Fruit fly (Drosophila melanogaster) whole organism, embryonic: ENCODE results near the gene SK.

Experiments used
- Atf3 ChIP-seq: fragments of 200-800 bp; sonication (Bioruptor generic); optimal IDR thresholded peaks from 3 replicates; lab custom pipeline; 2016; ENCODE audit warnings: missing biosample characterization, missing genetic modification characterization
- Atf6 ChIP-seq: fragments of 200-800 bp; sonication (Bioruptor generic); IDR thresholded peaks from 2 replicates; pipeline ENCODE4 v1.3.6; 2022; ENCODE audit warnings: missing biosample characterization, missing genetic modification characterization
- CG11696 ChIP-seq: fragments of 200-800 bp; sonication (Bioruptor generic); IDR thresholded peaks from 2 replicates; pipeline ENCODE4 v1.3.6; 2022; ENCODE audit warnings: missing biosample characterization, missing genetic modification characterization
- CG12769 ChIP-seq: fragments of 200-800 bp; sonication (Bioruptor generic); optimal IDR thresholded peaks from 2 replicates; lab custom pipeline; 2019; ENCODE audit warnings: missing biosample characterization, mild to moderate bottlenecking, missing genetic modification characterization, moderate library complexity
- CG14965 ChIP-seq: fragments of 200-800 bp; sonication (Bioruptor generic); optimal IDR thresholded peaks from 2 replicates; lab custom pipeline; 2016; ENCODE audit warnings: missing biosample characterization, missing genetic modification characterization, borderline replicate concordance
- CG15479 ChIP-seq: fragments of 200-800 bp; sonication (Bioruptor generic); optimal IDR thresholded peaks from 3 replicates; lab custom pipeline; 2019; ENCODE audit warnings: missing biosample characterization, mild to moderate bottlenecking, missing genetic modification characterization, moderate library complexity
- CG1647 ChIP-seq: fragments of 200-800 bp; sonication (Bioruptor generic); optimal IDR thresholded peaks from 3 replicates; lab custom pipeline; 2016; ENCODE audit warnings: missing biosample characterization, missing genetic modification characterization
- CG1832 ChIP-seq: fragments of 200-800 bp; sonication (Bioruptor generic); optimal IDR thresholded peaks from 2 replicates; lab custom pipeline; 2017; ENCODE audit warnings: missing biosample characterization, mild to moderate bottlenecking, missing genetic modification characterization, inconsistent platforms
- CG3281 ChIP-seq: fragments of 200-800 bp; sonication (Bioruptor generic); optimal IDR thresholded peaks from 3 replicates; lab custom pipeline; 2017; ENCODE audit warnings: missing biosample characterization, mild to moderate bottlenecking, missing genetic modification characterization
- CG34422 ChIP-seq: fragments of 200-800 bp; sonication (Bioruptor generic); IDR thresholded peaks from 3 replicates; pipeline ENCODE4 v1.3.6; 2022; ENCODE audit warnings: missing biosample characterization, missing genetic modification characterization
- CG42726 ChIP-seq: fragments of 200-800 bp; sonication (Bioruptor generic); IDR thresholded peaks from 2 replicates; pipeline ENCODE4 v1.3.6; 2022; ENCODE audit warnings: missing biosample characterization, missing genetic modification characterization; ENCODE audit not compliant: partially characterized antibody
- CG4360 ChIP-seq: fragments of 200-800 bp; sonication (Bioruptor generic); IDR thresholded peaks from 2 replicates; pipeline ENCODE4 v1.3.6; 2022; ENCODE audit warnings: missing biosample characterization, missing genetic modification characterization
- CG4707 ChIP-seq: fragments of 200-800 bp; sonication (Bioruptor generic); optimal IDR thresholded peaks from 2 replicates; lab custom pipeline; 2018; ENCODE audit warnings: missing biosample characterization, mild to moderate bottlenecking, missing genetic modification characterization, moderate library complexity
- CG4730 ChIP-seq: fragments of 200-800 bp; sonication (Bioruptor generic); IDR thresholded peaks from 2 replicates; pipeline ENCODE4 v1.3.6; 2022; ENCODE audit warnings: missing biosample characterization, missing genetic modification characterization
- CG6254 ChIP-seq: fragments of 200-800 bp; sonication (Bioruptor generic); optimal IDR thresholded peaks from 3 replicates; lab custom pipeline; 2017; ENCODE audit warnings: mild to moderate bottlenecking, missing biosample characterization, missing genetic modification reagents, missing genetic modification characterization
- CG7357 ChIP-seq: fragments of 200-800 bp; sonication (Bioruptor generic); IDR thresholded peaks from 3 replicates; pipeline ENCODE4 v1.3.6; 2022; ENCODE audit warnings: missing biosample characterization, missing genetic modification characterization
- CG8290 ChIP-seq, 3 experiments: fragments of 200-800 bp; sonication (Bioruptor generic); optimal IDR thresholded peaks; 2 replicates each; lab custom pipeline; 2016 to 2019; ENCODE audit warnings: missing biosample characterization in 3 of 3, missing genetic modification characterization in 3 of 3, mild to moderate bottlenecking in 2 of 3, moderate library complexity in 1 of 3
- CG8924 ChIP-seq: fragments of 200-800 bp; optimal IDR thresholded peaks from 3 replicates; lab custom pipeline; 2019; ENCODE audit warnings: missing biosample characterization, mild to moderate bottlenecking, missing genetic modification characterization, moderate library complexity
- CG9797 ChIP-seq: fragments of 200-800 bp; sonication (Bioruptor generic); optimal IDR thresholded peaks from 3 replicates; lab custom pipeline; 2018; ENCODE audit warnings: missing biosample characterization, mild to moderate bottlenecking, missing genetic modification characterization
- CG9817 ChIP-seq: fragments of 200-800 bp; sonication (Bioruptor generic); optimal IDR thresholded peaks from 2 replicates; lab custom pipeline; 2018; ENCODE audit warnings: missing biosample characterization, mild to moderate bottlenecking, missing genetic modification characterization, moderate library complexity
- CG9932 ChIP-seq: fragments of 200-800 bp; sonication (Bioruptor generic); IDR thresholded peaks from 2 replicates; pipeline ENCODE4 v1.3.6; 2022; ENCODE audit warnings: missing biosample characterization, missing genetic modification characterization
- Camta ChIP-seq: fragments of 200-800 bp; sonication (Bioruptor generic); optimal IDR thresholded peaks from 2 replicates; lab custom pipeline; 2016; ENCODE audit warnings: missing biosample characterization, missing genetic modification characterization
- Deaf1 ChIP-seq: fragments of 200-800 bp; optimal IDR thresholded peaks from 3 replicates; lab custom pipeline; 2019; ENCODE audit warnings: missing biosample characterization, mild to moderate bottlenecking, missing genetic modification characterization, moderate library complexity
- Gug ChIP-seq: fragments of 200-800 bp; sonication (Bioruptor generic); IDR thresholded peaks from 4 replicates; pipeline ENCODE4 v1.3.6; 2022; ENCODE audit warnings: missing biosample characterization, missing genetic modification characterization
- Hand ChIP-seq: fragments of 200-800 bp; sonication (Bioruptor generic); optimal IDR thresholded peaks from 2 replicates; lab custom pipeline; 2017; ENCODE audit warnings: mild to moderate bottlenecking, missing biosample characterization, missing genetic modification reagents, missing genetic modification characterization
- HmgD ChIP-seq: fragments of 200-800 bp; sonication (Bioruptor generic); optimal IDR thresholded peaks from 3 replicates; lab custom pipeline; 2016; ENCODE audit warnings: missing biosample characterization, missing genetic modification characterization
- Mrtf ChIP-seq: fragments of 200-800 bp; sonication (Bioruptor generic); IDR thresholded peaks from 3 replicates; pipeline ENCODE4 v1.3.6; 2022; ENCODE audit warnings: missing biosample characterization, missing genetic modification characterization
- Trl ChIP-seq, 3 experiments: fragments of >200 bp in 2 of 3; fragments of 200-800 bp in 1 of 3; sonication (Bioruptor generic) in 1 of 3; optimal IDR thresholded peaks; 2 replicates in 1 of 3; 3 replicates in 2 of 3; lab custom pipeline; 2016 to 2017; ENCODE audit warnings: missing biosample characterization in 1 of 3, missing genetic modification characterization in 1 of 3
- cas ChIP-seq: fragments of 200-800 bp; sonication (Bioruptor generic); IDR thresholded peaks from 2 replicates; pipeline ENCODE4 v1.3.6; 2022; ENCODE audit warnings: missing biosample characterization, missing genetic modification characterization
- cato ChIP-seq: fragments of 200-800 bp; sonication (Bioruptor generic); optimal IDR thresholded peaks from 2 replicates; lab custom pipeline; 2016; ENCODE audit warnings: missing biosample characterization, missing genetic modification characterization, borderline replicate concordance
- cg ChIP-seq: fragments of 200-800 bp; sonication (Bioruptor generic); optimal IDR thresholded peaks from 3 replicates; lab custom pipeline; 2019; ENCODE audit warnings: missing biosample characterization, mild to moderate bottlenecking, missing genetic modification characterization, moderate library complexity
- crol ChIP-seq: fragments of 200-800 bp; sonication (Bioruptor generic); IDR thresholded peaks from 2 replicates; pipeline ENCODE4 v1.3.6; 2022; ENCODE audit warnings: missing biosample characterization, missing genetic modification characterization
- cwo ChIP-seq: fragments of 200-800 bp; sonication (Bioruptor generic); optimal IDR thresholded peaks from 3 replicates; lab custom pipeline; 2017; ENCODE audit warnings: missing biosample characterization, missing genetic modification characterization, mild to moderate bottlenecking, moderate library complexity, missing genetic modification reagents
- dm ChIP-seq: fragments of 200-800 bp; sonication (Bioruptor generic); optimal IDR thresholded peaks from 3 replicates; lab custom pipeline; 2016; ENCODE audit warnings: missing biosample characterization, missing genetic modification characterization
- ewg ChIP-seq: fragments of 200-800 bp; sonication (Bioruptor generic); optimal IDR thresholded peaks from 3 replicates; lab custom pipeline; 2017; ENCODE audit warnings: mild to moderate bottlenecking, missing biosample characterization, missing genetic modification reagents, missing genetic modification characterization
- gcm ChIP-seq: fragments of 200-800 bp; sonication (Bioruptor generic); optimal IDR thresholded peaks from 2 replicates; lab custom pipeline; 2019; ENCODE audit warnings: missing biosample characterization, mild to moderate bottlenecking, missing genetic modification characterization, moderate library complexity
- gro ChIP-seq: fragments of 200-800 bp; sonication (Bioruptor generic); optimal IDR thresholded peaks from 2 replicates; lab custom pipeline; 2016; ENCODE audit warnings: missing biosample characterization, missing genetic modification characterization
- pros ChIP-seq: fragments of 200-800 bp; sonication (Bioruptor generic); optimal IDR thresholded peaks from 3 replicates; lab custom pipeline; 2019; ENCODE audit warnings: missing biosample characterization, mild to moderate bottlenecking, missing genetic modification characterization, moderate library complexity
- ro ChIP-seq: fragments of 200-800 bp; sonication (Bioruptor generic); IDR thresholded peaks from 2 replicates; pipeline ENCODE4 v1.3.6; 2022; ENCODE audit warnings: missing biosample characterization, missing genetic modification characterization
- sd ChIP-seq: fragments of 200-800 bp; sonication (Bioruptor generic); optimal IDR thresholded peaks from 3 replicates; lab custom pipeline; 2018; ENCODE audit warnings: missing biosample characterization, mild to moderate bottlenecking, missing genetic modification characterization, moderate library complexity
- sna ChIP-seq: fragments of 200-800 bp; sonication (Bioruptor generic); IDR thresholded peaks from 2 replicates; pipeline ENCODE4 v1.3.6; 2022; ENCODE audit warnings: missing biosample characterization, missing genetic modification characterization; ENCODE audit not compliant: partially characterized antibody
- tx ChIP-seq: fragments of 200-800 bp; sonication (Bioruptor generic); optimal IDR thresholded peaks from 2 replicates; lab custom pipeline; 2016; ENCODE audit warnings: missing biosample characterization, missing genetic modification characterization

Gene SK

DNA sequence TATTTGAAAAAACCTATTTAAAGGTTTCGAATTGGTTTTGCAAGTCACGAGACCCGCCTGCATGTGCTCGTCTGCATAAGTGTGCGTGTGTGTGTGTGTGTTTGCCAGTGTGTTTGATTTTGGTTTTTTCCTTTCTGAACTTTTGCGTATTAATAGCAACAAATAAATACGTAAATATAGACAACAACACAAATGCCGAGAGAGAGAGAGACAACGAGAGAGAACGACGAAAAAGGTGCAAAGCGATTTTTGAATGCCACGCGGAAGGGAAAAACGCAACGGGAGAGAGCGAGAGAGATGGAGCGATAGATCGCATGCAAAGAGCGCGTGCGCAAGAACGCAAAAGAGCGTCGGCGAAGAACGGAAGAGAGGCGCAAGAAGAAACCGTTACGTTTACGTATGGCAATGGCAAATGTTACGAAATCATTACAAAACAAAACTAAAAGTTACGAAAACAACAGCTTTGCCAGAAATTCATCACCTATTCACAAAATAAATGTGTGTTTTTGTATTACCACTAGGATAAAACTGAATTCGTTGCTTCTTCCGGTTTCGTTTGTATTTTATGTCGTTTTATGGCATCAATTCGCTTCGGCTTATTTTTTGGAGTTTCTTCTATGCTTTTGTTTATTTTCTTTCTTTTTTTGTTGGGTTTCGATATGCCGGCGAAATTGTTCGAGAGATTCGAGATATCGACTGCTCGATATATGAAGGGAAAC lies 78.0 kb downstream of the SK start (continued):
- TF ChIP-seq cato (no peak), Atf6 (GFP tag; lab: Robert Waterston, UW) (peak; percentile 23; the same call in 1 of the 2 replicates), CG7357 (GFP tag; lab: Robert Waterston, UW) (no peak), CG34422 (GFP tag; lab: Robert Waterston, UW) (no peak), CG9817 (tag; lab: Kevin White, UChicago) (no peak), CG14965 (GFP tag; lab: Kevin White, UChicago) (no peak), ewg (GFP tag; lab: Kevin White, UChicago) (peak; percentile 79), tx (no peak), Gug (GFP tag; lab: Robert Waterston, UW) (no peak), CG4730 (GFP tag; lab: Robert Waterston, UW) (no peak), cg (GFP tag; lab: Kevin White, UChicago) (peak; percentile 70), CG3281 (no peak), CG6254 (GFP tag; lab: Kevin White, UChicago) (no peak), sna (GFP tag; lab: Robert Waterston, UW) (0 out of 2 replicates have a peak, but pooled peaks have one; percentile 16), CG9932 (GFP tag; lab: Robert Waterston, UW) (no peak), Atf3 (no peak), CG4707 (GFP tag; lab: Kevin White, UChicago) (no peak), CG42726 (GFP tag; lab: Robert Waterston, UW) (no peak), gcm (GFP tag; lab: Kevin White, UChicago) (peak; percentile 20), CG11696 (GFP tag; lab: Robert Waterston, UW) (no peak), HmgD (no peak), dm (GFP tag; lab: Kevin White, UChicago) (peak; percentile 54), pros (GFP tag; lab: Kevin White, UChicago) (no peak), ro (no peak), CG15479 (GFP tag; lab: Kevin White, UChicago) (peak; percentile 64), CG12769 (tag; lab: Kevin White, UChicago) (peak; percentile 14), CG8924 (peak; percentile 36), Camta (GFP tag; lab: Kevin White, UChicago) (no peak), cas (GFP tag; lab: Robert Waterston, UW) (no peak), gro (GFP tag; lab: Kevin White, UChicago) (no peak), Deaf1 (tag; lab: Kevin White, UChicago) (peak; percentile 5), CG4360 (GFP tag; lab: Robert Waterston, UW) (0 out of 2 replicates have a peak, but pooled peaks have one; percentile 40), Trl (optimal IDR thresholded peaks at IDR 0.05; lab: Kevin White, UChicago) (peak; percentile 79 to 91), Trl (GFP tag; optimal IDR thresholded peaks at IDR 0.05; lab: Kevin White, UChicago) (no peak), Hand (GFP tag; lab: Kevin White, UChicago) (no peak), cwo (GFP tag; lab: Kevin White, UChicago) (peak; percentile 88), CG1647 (GFP tag; lab: Kevin White, UChicago) (no peak), CG8290 (GFP tag; optimal IDR thresholded peaks at IDR 0.05; lab: Kevin White, UChicago) (no peak), CG8290 (tag; optimal IDR thresholded peaks at IDR 0.05; lab: Kevin White, UChicago) (no peak), Mrtf (GFP tag; lab: Robert Waterston, UW) (no peak), CG9797 (GFP tag; lab: Kevin White, UChicago) (no peak), sd (tag; lab: Kevin White, UChicago) (peak; percentile 64), CG1832 (GFP tag; lab: Kevin White, UChicago) (peak; percentile 78), crol (peak; percentile 32; the same call in 1 of the 2 replicates)
